Worm (Caenorhabditis elegans): ENCODE measurements around the gene gex-5.

- TF ChIP-seq sox-2 (GFP tag; IDR thresholded peaks at IDR 0.05): no peak
- TF ChIP-seq F13H6.1 (tag; optimal IDR thresholded peaks at IDR 0.05): no peak
- TF ChIP-seq ztf-16 (tag; optimal IDR thresholded peaks at IDR 0.05): no peak
- TF ChIP-seq ceh-45 (GFP tag; IDR thresholded peaks at IDR 0.05): no peak
- TF ChIP-seq rnt-1 (tag; optimal IDR thresholded peaks at IDR 0.05): no peak
- no peak for TF ChIP-seq pha-4 (tag; optimal IDR thresholded peaks at IDR 0.05)
- TF ChIP-seq fkh-10 (GFP tag; optimal IDR thresholded peaks at IDR 0.05): no peak
- no peak for TF ChIP-seq lin-11 (tag; optimal IDR thresholded peaks at IDR 0.05)
- TF ChIP-seq ama-1 (optimal IDR thresholded peaks at IDR 0.05): no peak
- no peak for TF ChIP-seq nhr-11 (tag; optimal IDR thresholded peaks at IDR 0.05)
- TF ChIP-seq tbx-2 (tag; optimal IDR thresholded peaks at IDR 0.05): no peak
- no peak for TF ChIP-seq pax-1 (tag; optimal IDR thresholded peaks at IDR 0.05)
- no peak for TF ChIP-seq pqm-1 (tag; optimal IDR thresholded peaks at IDR 0.05)
- no peak for TF ChIP-seq unc-86 (tag; optimal IDR thresholded peaks at IDR 0.05)
Measured at ce11 chrIII:4767869-4768645, 13.7 kb downstream of the gex-5 start.

Data from whole organism, late embryonic.